Worm (Caenorhabditis elegans) whole organism, midembryonic: ENCODE measurements around the gene old-2.

Experiments
- T22C8.4 ChIP-seq: fragments of 200-800 bp; sonication (Bioruptor generic); IDR thresholded peaks from 2 replicates; pipeline ENCODE4 v1.3.6; 2022; ENCODE audit warnings: missing genetic modification characterization, missing compliant biosample characterization
- cog-1 ChIP-seq: sonication (generic microtip); optimal IDR thresholded peaks from 2 replicates; lab custom pipeline; 2016; ENCODE audit warnings: missing genetic modification characterization, missing compliant biosample characterization
- flt-1 ChIP-seq: fragments of 200-800 bp; sonication (Bioruptor generic); IDR thresholded peaks from 2 replicates; pipeline ENCODE4 v1.3.6; 2022; ENCODE audit warnings: missing genetic modification characterization, missing compliant biosample characterization
- klf-2 ChIP-seq: fragments of 200-800 bp; sonication (Bioruptor generic); conservative IDR thresholded peaks from 2 replicates; pipeline ENCODE4 v1.3.6; 2022; ENCODE audit warnings: missing genetic modification reagents, missing genetic modification characterization, missing compliant biosample characterization
- med-1 ChIP-seq: sonication (generic microtip); optimal IDR thresholded peaks from 2 replicates; lab custom pipeline; 2017; ENCODE audit warnings: missing genetic modification characterization, mild to moderate bottlenecking, missing compliant biosample characterization, antibody characterized with exemption, missing genetic modification reagents; ENCODE audit not compliant: insufficient read depth
- ref-1 ChIP-seq: fragments of 200-800 bp; sonication (Bioruptor generic); conservative IDR thresholded peaks from 2 replicates; pipeline ENCODE4 v1.3.6; 2022; ENCODE audit warnings: missing genetic modification reagents, missing genetic modification characterization, missing compliant biosample characterization
- tab-1 ChIP-seq: fragments of 200-800 bp; sonication (Bioruptor generic); IDR thresholded peaks from 2 replicates; pipeline ENCODE4 v1.3.6; 2022; ENCODE audit warnings: missing genetic modification characterization, missing compliant biosample characterization
- ztf-23 ChIP-seq: fragments of 200-800 bp; sonication (Bioruptor generic); IDR thresholded peaks from 2 replicates; pipeline ENCODE4 v1.3.6; 2022; ENCODE audit warnings: missing genetic modification reagents, missing genetic modification characterization, missing compliant biosample characterization
- ztf-29 ChIP-seq: fragments of 200-800 bp; sonication (Bioruptor generic); IDR thresholded peaks from 2 replicates; pipeline ENCODE4 v1.3.6; 2022; ENCODE audit warnings: missing genetic modification reagents, missing genetic modification characterization, missing compliant biosample characterization

old-2 gene

ce11 chrII:9859575-9859974 lies 10.2 kb upstream of the old-2 start, which contains the start of gene chil-5:
chil-5 (minus strand) TSS chrII:9859675.
- TF ChIP-seq ztf-23 (GFP tag; lab: Robert Waterston, UW) (no peak), ztf-29 (no peak), flt-1 (GFP tag; lab: Robert Waterston, UW) (no peak), tab-1 (GFP tag; lab: Robert Waterston, UW) (no peak), cog-1 (tag; lab: Kevin White, UChicago) (no peak), T22C8.4 (GFP tag; lab: Robert Waterston, UW) (no peak), ref-1 (no peak), klf-2 (GFP tag; lab: Robert Waterston, UW) (no peak), med-1 (GFP tag; lab: Kevin White, UChicago) (no peak)

- TF ChIP-seq klf-2 (GFP tag; lab: Robert Waterston, UW) (no peak), tab-1 (GFP tag; lab: Robert Waterston, UW) (no peak), ztf-29 (no peak), flt-1 (GFP tag; lab: Robert Waterston, UW) (no peak), ref-1 (no peak), cog-1 (tag; lab: Kevin White, UChicago) (no peak), med-1 (GFP tag; lab: Kevin White, UChicago) (no peak), T22C8.4 (GFP tag; lab: Robert Waterston, UW) (no peak), ztf-23 (GFP tag; lab: Robert Waterston, UW) (no peak)
Measured at ce11 chrII:9857791-9858190, 8.4 kb upstream of the old-2 start, which contains the start of gene chil-6. chil-6 (minus strand) TSS chrII:9857891.

ce11 chrII:9855620-9856019 lies 6.2 kb upstream of the old-2 start, which contains the start of gene chil-4:
chil-4 (minus strand) TSS chrII:9855720.
- TF ChIP-seq klf-2 (GFP tag; lab: Robert Waterston, UW): no peak
- no peak for TF ChIP-seq ztf-29
- TF ChIP-seq flt-1 (GFP tag; lab: Robert Waterston, UW): no peak
- no peak for TF ChIP-seq ztf-23 (GFP tag; lab: Robert Waterston, UW)
- TF ChIP-seq med-1 (GFP tag; lab: Kevin White, UChicago): no peak
- no peak for TF ChIP-seq cog-1 (tag; lab: Kevin White, UChicago)
- TF ChIP-seq ref-1: no peak
- TF ChIP-seq tab-1 (GFP tag; lab: Robert Waterston, UW): no peak
- TF ChIP-seq T22C8.4 (GFP tag; lab: Robert Waterston, UW): no peak

- TF ChIP-seq tab-1 (GFP tag; lab: Robert Waterston, UW) (no peak), ztf-23 (GFP tag; lab: Robert Waterston, UW) (no peak), cog-1 (tag; lab: Kevin White, UChicago) (no peak), ztf-29 (no peak), ref-1 (no peak), klf-2 (GFP tag; lab: Robert Waterston, UW) (no peak), med-1 (GFP tag; lab: Kevin White, UChicago) (no peak), T22C8.4 (GFP tag; lab: Robert Waterston, UW) (no peak), flt-1 (GFP tag; lab: Robert Waterston, UW) (no peak)
Measured at ce11 chrII:9850945-9851344, 1.5 kb upstream of the old-2 start, which contains the start of gene ZK938.10. ZK938.10 (minus strand) TSS chrII:9851045.

- TF ChIP-seq cog-1 (tag; lab: Kevin White, UChicago) (no peak), ztf-23 (GFP tag; lab: Robert Waterston, UW) (no peak), ztf-29 (no peak), tab-1 (GFP tag; lab: Robert Waterston, UW) (no peak), flt-1 (GFP tag; lab: Robert Waterston, UW) (no peak), med-1 (GFP tag; lab: Kevin White, UChicago) (no peak), T22C8.4 (GFP tag; lab: Robert Waterston, UW) (no peak), klf-2 (GFP tag; lab: Robert Waterston, UW) (no peak), ref-1 (no peak)
Measured at ce11 chrII:9845239-9845638, 4.2 kb downstream of the old-2 start, which contains the start of gene chil-9. chil-9 (minus strand) TSS chrII:9845339.

- no peak for TF ChIP-seq ztf-29
- TF ChIP-seq cog-1 (tag; lab: Kevin White, UChicago): no peak
- no peak for TF ChIP-seq tab-1 (GFP tag; lab: Robert Waterston, UW)
- no peak for TF ChIP-seq T22C8.4 (GFP tag; lab: Robert Waterston, UW)
- no peak for TF ChIP-seq med-1 (GFP tag; lab: Kevin White, UChicago)
- no peak for TF ChIP-seq ref-1
- TF ChIP-seq ztf-23 (GFP tag; lab: Robert Waterston, UW): no peak
- TF ChIP-seq klf-2 (GFP tag; lab: Robert Waterston, UW): no peak
- TF ChIP-seq flt-1 (GFP tag; lab: Robert Waterston, UW): no peak
Measured at ce11 chrII:9841985-9842505, 7.4 kb downstream of the old-2 start, which contains the start of gene rnh-1.2. rnh-1.2 (minus strand) TSS chrII:9842035.

- TF ChIP-seq tab-1 (GFP tag; lab: Robert Waterston, UW) (no peak), klf-2 (GFP tag; lab: Robert Waterston, UW) (no peak), T22C8.4 (GFP tag; lab: Robert Waterston, UW) (no peak), ztf-23 (GFP tag; lab: Robert Waterston, UW) (no peak), flt-1 (GFP tag; lab: Robert Waterston, UW) (no peak), ref-1 (no peak)
Measured at ce11 chrII:9840313-9840712, 9.1 kb downstream of the old-2 start, which contains the start of gene ZK938.11. ZK938.11 (minus strand) TSS chrII:9840413.

- TF ChIP-seq tab-1 (GFP tag; lab: Robert Waterston, UW): 0 out of 2 replicates have a peak, but pooled peaks have one; percentile 7
- TF ChIP-seq ref-1: no peak
Measured at ce11 chrII:9838260-9838935, 11.0 kb downstream of the old-2 start, which contains the start of gene arrd-4. arrd-4 (minus strand) TSS chrII:9838310.

- no peak for TF ChIP-seq ztf-23 (GFP tag; lab: Robert Waterston, UW)
- no peak for TF ChIP-seq tab-1 (GFP tag; lab: Robert Waterston, UW)
- no peak for TF ChIP-seq ref-1
- no peak for TF ChIP-seq klf-2 (GFP tag; lab: Robert Waterston, UW)
- no peak for TF ChIP-seq ztf-29
- no peak for TF ChIP-seq T22C8.4 (GFP tag; lab: Robert Waterston, UW)
- TF ChIP-seq med-1 (GFP tag; lab: Kevin White, UChicago): no peak
- no peak for TF ChIP-seq cog-1 (tag; lab: Kevin White, UChicago)
- no peak for TF ChIP-seq flt-1 (GFP tag; lab: Robert Waterston, UW)
Measured at ce11 chrII:9835958-9836357, 13.4 kb downstream of the old-2 start.
